Worm (Caenorhabditis elegans) whole organism, L4 larva: ENCODE data around the gene Y5F2A.4.

Experiments
- F26F4.8 ChIP-seq: fragments of 200-800 bp; sonication (Bioruptor generic); conservative IDR thresholded peaks from 2 replicates; pipeline ENCODE4 v1.3.6; 2022; ENCODE audit warnings: missing genetic modification characterization, missing compliant biosample characterization
- F49E8.2 ChIP-seq: sonication (generic microtip); optimal IDR thresholded peaks from 2 replicates; lab custom pipeline; 2016; ENCODE audit warnings: missing compliant biosample characterization, mild to moderate bottlenecking, missing genetic modification characterization, borderline replicate concordance
- T26A8.4 ChIP-seq: fragments of 200-800 bp; sonication (Bioruptor generic); IDR thresholded peaks from 2 replicates; pipeline ENCODE4 v1.3.6; 2022; ENCODE audit warnings: missing genetic modification characterization, missing compliant biosample characterization
- ZK337.2 ChIP-seq: fragments of 200-800 bp; sonication (Bioruptor generic); IDR thresholded peaks from 2 replicates; pipeline ENCODE4 v1.3.6; 2022; ENCODE audit warnings: missing genetic modification reagents, missing genetic modification characterization, missing compliant biosample characterization
- arid-1 ChIP-seq: fragments of 200-800 bp; sonication (Bioruptor generic); conservative IDR thresholded peaks from 2 replicates; pipeline ENCODE4 v1.3.6; 2022; ENCODE audit warnings: missing genetic modification reagents, missing genetic modification characterization, missing compliant biosample characterization
- ceh-44 ChIP-seq: fragments of 200-800 bp; sonication (Bioruptor generic); IDR thresholded peaks from 2 replicates; pipeline ENCODE4 v1.3.6; 2022; ENCODE audit warnings: missing genetic modification reagents, missing genetic modification characterization, missing compliant biosample characterization
- ceh-82 ChIP-seq: sonication (generic microtip); optimal IDR thresholded peaks from 2 replicates; lab custom pipeline; 2017; ENCODE audit warnings: missing biosample characterization, missing genetic modification characterization
- ces-1 ChIP-seq: fragments of 150-350 bp; sonication (generic microtip); optimal IDR thresholded peaks from 4 replicates; lab custom pipeline; 2014; ENCODE audit warnings: missing biosample characterization, missing genetic modification reagents, missing genetic modification characterization
- ctbp-1 ChIP-seq: fragments of 200-800 bp; sonication (Bioruptor generic); IDR thresholded peaks from 2 replicates; pipeline ENCODE4 v1.3.6; 2022; ENCODE audit warnings: missing genetic modification reagents, missing genetic modification characterization, missing compliant biosample characterization
- daf-16 ChIP-seq, 3 experiments: sonication (generic microtip); optimal IDR thresholded peaks; 2 replicates each; lab custom pipeline; 2016 to 2017; ENCODE audit warnings: missing genetic modification characterization in 3 of 3, missing genetic modification reagents in 3 of 3, mild to moderate bottlenecking in 2 of 3, missing compliant biosample characterization in 2 of 3, missing biosample characterization in 1 of 3, moderate library complexity in 1 of 3
- duxl-1 ChIP-seq: sonication (generic microtip); optimal IDR thresholded peaks from 2 replicates; lab custom pipeline; 2016; ENCODE audit warnings: mild to moderate bottlenecking, missing genetic modification characterization, moderate library complexity, missing compliant biosample characterization; ENCODE audit not compliant: poor library complexity
- dve-1 ChIP-seq: sonication (generic microtip); optimal IDR thresholded peaks from 2 replicates; lab custom pipeline; 2017; ENCODE audit warnings: antibody characterized with exemption, mild to moderate bottlenecking, missing genetic modification characterization, missing compliant biosample characterization; ENCODE audit not compliant: insufficient read depth
- egl-27 ChIP-seq: sonication (generic microtip); optimal IDR thresholded peaks from 3 replicates; lab custom pipeline; 2017; ENCODE audit warnings: missing biosample characterization, missing genetic modification reagents, missing genetic modification characterization
- fkh-10 ChIP-seq: fragments of 150-350 bp; optimal IDR thresholded peaks from 2 replicates; lab custom pipeline; 2014; ENCODE audit warnings: missing biosample characterization, missing genetic modification reagents, missing genetic modification characterization
- fos-1 ChIP-seq: fragments of 150-350 bp; optimal IDR thresholded peaks from 2 replicates; lab custom pipeline; 2014; ENCODE audit warnings: missing biosample characterization, missing genetic modification characterization
- hlh-30 ChIP-seq: sonication (generic microtip); optimal IDR thresholded peaks from 2 replicates; lab custom pipeline; 2017; ENCODE audit warnings: antibody characterized with exemption, mild to moderate bottlenecking, missing genetic modification characterization, missing compliant biosample characterization; ENCODE audit not compliant: insufficient read depth
- lim-7 ChIP-seq: fragments of 200-800 bp; sonication (Bioruptor generic); IDR thresholded peaks from 2 replicates; pipeline ENCODE4 v1.3.6; 2022; ENCODE audit warnings: missing genetic modification characterization, missing compliant biosample characterization
- lin-15B ChIP-seq: fragments of 150-350 bp; sonication (generic microtip); optimal IDR thresholded peaks from 3 replicates; lab custom pipeline; 2014; ENCODE audit warnings: missing biosample characterization, missing genetic modification characterization
- lin-29 ChIP-seq: fragments of 200-800 bp; sonication (Bioruptor generic); IDR thresholded peaks from 2 replicates; pipeline ENCODE4 v1.3.6; 2022; ENCODE audit warnings: missing genetic modification reagents, missing genetic modification characterization, missing compliant biosample characterization
- lin-39 ChIP-seq: fragments of 150-350 bp; optimal IDR thresholded peaks from 2 replicates; lab custom pipeline; 2014; ENCODE audit warnings: missing biosample characterization, missing genetic modification reagents, missing genetic modification characterization
- madf-9 ChIP-seq: fragments of 200-800 bp; sonication (Bioruptor generic); conservative IDR thresholded peaks from 2 replicates; pipeline ENCODE4 v1.3.6; 2022; ENCODE audit warnings: missing genetic modification reagents, missing genetic modification characterization, missing compliant biosample characterization
- mdl-1 ChIP-seq, 2 experiments: fragments of 150-350 bp in 1 of 2; sonication (generic microtip) in 1 of 2; optimal IDR thresholded peaks; 2 replicates each; lab custom pipeline; 2014 to 2017; ENCODE audit warnings: missing biosample characterization in 2 of 2, missing genetic modification characterization in 2 of 2
- mep-1 ChIP-seq: fragments of 150-350 bp; sonication (generic microtip); optimal IDR thresholded peaks from 3 replicates; lab custom pipeline; 2014; ENCODE audit warnings: missing biosample characterization, missing genetic modification characterization
- mes-2 ChIP-seq: sonication (generic microtip); optimal IDR thresholded peaks from 2 replicates; lab custom pipeline; 2016; ENCODE audit warnings: missing genotype, mild to moderate bottlenecking, missing genetic modification characterization, missing compliant biosample characterization; ENCODE audit not compliant: poor library complexity, severe bottlenecking
- mxl-3 ChIP-seq: fragments of 200-800 bp; sonication (Bioruptor generic); optimal IDR thresholded peaks from 2 replicates; lab custom pipeline; 2018; ENCODE audit warnings: mild to moderate bottlenecking, missing genetic modification characterization, missing compliant biosample characterization
- nhr-111 ChIP-seq: fragments of 200-800 bp; sonication (Bioruptor generic); optimal IDR thresholded peaks from 2 replicates; lab custom pipeline; 2018; ENCODE audit warnings: mild to moderate bottlenecking, missing genetic modification characterization, missing compliant biosample characterization
- nhr-28 ChIP-seq: fragments of 150-350 bp; optimal IDR thresholded peaks from 2 replicates; lab custom pipeline; 2014; ENCODE audit warnings: missing biosample characterization, missing genetic modification characterization
- nhr-42 ChIP-seq: fragments of 200-800 bp; sonication (Bioruptor generic); IDR thresholded peaks from 2 replicates; pipeline ENCODE4 v1.3.6; 2022; ENCODE audit warnings: missing genetic modification characterization, missing compliant biosample characterization
- nhr-6 ChIP-seq: fragments of 150-350 bp; optimal IDR thresholded peaks from 2 replicates; lab custom pipeline; 2014; ENCODE audit warnings: missing biosample characterization, missing genetic modification characterization
- nhr-77 ChIP-seq: fragments of 150-350 bp; optimal IDR thresholded peaks from 2 replicates; lab custom pipeline; 2014; ENCODE audit warnings: missing biosample characterization, missing genetic modification characterization
- php-3 ChIP-seq: fragments of 200-800 bp; sonication (Bioruptor generic); IDR thresholded peaks from 2 replicates; pipeline ENCODE4 v1.3.6; 2022; ENCODE audit warnings: missing genetic modification reagents, missing genetic modification characterization, missing compliant biosample characterization
- rbr-2 ChIP-seq: sonication (generic microtip); optimal IDR thresholded peaks from 2 replicates; lab custom pipeline; 2016; ENCODE audit warnings: missing genotype, missing genetic modification characterization, missing compliant biosample characterization
- saeg-2 ChIP-seq: fragments of 200-800 bp; sonication (Bioruptor generic); IDR thresholded peaks from 2 replicates; pipeline ENCODE4 v1.3.6; 2022; ENCODE audit warnings: missing genetic modification reagents, missing genetic modification characterization, missing compliant biosample characterization
- sdz-12 ChIP-seq: fragments of 200-800 bp; sonication (Bioruptor generic); optimal IDR thresholded peaks from 2 replicates; lab custom pipeline; 2018; ENCODE audit warnings: mild to moderate bottlenecking, missing genetic modification characterization, missing compliant biosample characterization
- tra-1 ChIP-seq: fragments of 200-800 bp; sonication (Bioruptor generic); IDR thresholded peaks from 2 replicates; pipeline ENCODE4 v1.3.6; 2022; ENCODE audit warnings: missing genetic modification reagents, missing genetic modification characterization, missing compliant biosample characterization
- unc-39 ChIP-seq: sonication (generic microtip); optimal IDR thresholded peaks from 2 replicates; lab custom pipeline; 2017; ENCODE audit warnings: missing biosample characterization, missing genetic modification characterization
- unc-62 ChIP-seq, 3 experiments: fragments of 150-350 bp in 1 of 3; sonication (generic microtip); optimal IDR thresholded peaks in 2 of 3; peaks in 1 of 3; 1 replicate in 1 of 3; 2 replicates in 2 of 3; lab custom pipeline; 2014 to 2017; ENCODE audit warnings: missing biosample characterization in 3 of 3, missing genetic modification characterization in 3 of 3, missing genetic modification reagents in 3 of 3, missing genotype in 1 of 3
- ztf-11 ChIP-seq: fragments of 150-350 bp; optimal IDR thresholded peaks from 2 replicates; lab custom pipeline; 2014; ENCODE audit warnings: missing biosample characterization, missing genetic modification characterization

Gene Y5F2A.4

ce11 chrIV:11125200-11125599 lies 46.8 kb upstream of the Y5F2A.4 start (continued):
- TF ChIP-seq ZK337.2 (GFP tag; lab: Robert Waterston, UW), result no peak
- TF ChIP-seq nhr-77 (tag; lab: Kevin White, UChicago), result no peak
- TF ChIP-seq saeg-2 (GFP tag; lab: Robert Waterston, UW), result no peak
- TF ChIP-seq mep-1 (tag; lab: Kevin White, UChicago), result peak; percentile 46
- TF ChIP-seq madf-9 (GFP tag; lab: Robert Waterston, UW), result no peak
- no peak for TF ChIP-seq unc-39 (tag; lab: Kevin White, UChicago)
- TF ChIP-seq lin-39 (tag; lab: Kevin White, UChicago), result no peak
- no peak for TF ChIP-seq lim-7
- no peak for TF ChIP-seq mdl-1 (tag; optimal IDR thresholded peaks at IDR 0.05; lab: Kevin White, UChicago)
- TF ChIP-seq hlh-30 (tag; lab: Kevin White, UChicago), result no peak
- no peak for TF ChIP-seq nhr-6 (tag; lab: Kevin White, UChicago)
- TF ChIP-seq daf-16 (GFP tag; optimal IDR thresholded peaks at IDR 0.05; lab: Kevin White, UChicago), result no peak
- peak; percentile 16 for TF ChIP-seq daf-16 (tag; optimal IDR thresholded peaks at IDR 0.05; lab: Kevin White, UChicago)
- TF ChIP-seq rbr-2 (tag; lab: Kevin White, UChicago), result peak; percentile 12
- no peak for TF ChIP-seq lin-29 (GFP tag; lab: Robert Waterston, UW)
- TF ChIP-seq lin-15B (tag; lab: Kevin White, UChicago), result no peak
- no peak for TF ChIP-seq ztf-11 (tag; lab: Kevin White, UChicago)
- no peak for TF ChIP-seq unc-62 (GFP tag; optimal IDR thresholded peaks at IDR 0.05 in 1 of 2; lab: Kevin White, UChicago)
- no peak for TF ChIP-seq unc-62 (tag; optimal IDR thresholded peaks at IDR 0.05; lab: Kevin White, UChicago)
- TF ChIP-seq mxl-3 (GFP tag; lab: Kevin White, UChicago), result peak; percentile 32
- no peak for TF ChIP-seq duxl-1
- TF ChIP-seq arid-1 (GFP tag; lab: Robert Waterston, UW), result no peak
- TF ChIP-seq ceh-82 (tag; lab: Kevin White, UChicago), result no peak
- no peak for TF ChIP-seq nhr-111 (GFP tag; lab: Kevin White, UChicago)
- TF ChIP-seq tra-1 (GFP tag; lab: Robert Waterston, UW), result no peak
- no peak for TF ChIP-seq ceh-44
- TF ChIP-seq fkh-10 (GFP tag; lab: Kevin White, UChicago), result no peak
- TF ChIP-seq mes-2 (tag; lab: Kevin White, UChicago), result peak; percentile 66
- no peak for TF ChIP-seq php-3 (GFP tag; lab: Robert Waterston, UW)
- TF ChIP-seq dve-1, result no peak
- TF ChIP-seq sdz-12 (GFP tag; lab: Kevin White, UChicago), result no peak
- TF ChIP-seq F26F4.8 (GFP tag; lab: Robert Waterston, UW), result no peak
- TF ChIP-seq nhr-42 (GFP tag; lab: Robert Waterston, UW), result no peak
- no peak for TF ChIP-seq fos-1 (tag; lab: Kevin White, UChicago)
- no peak for TF ChIP-seq ces-1 (GFP tag; lab: Kevin White, UChicago)

ce11 chrIV:11124674-11125073 lies 46.3 kb upstream of the Y5F2A.4 start, which contains the start of gene spo-11:
Gene spo-11 (minus strand): TSS chrIV:11124862.
- TF ChIP-seq T26A8.4 (GFP tag; lab: Robert Waterston, UW) (no peak), egl-27 (tag; lab: Kevin White, UChicago) (no peak), F49E8.2 (tag; lab: Kevin White, UChicago) (peak; percentile 3)
- TF ChIP-seq, all 104 proteins: peak for 1

ce11 chrIV:11119972-11120562 lies 41.7 kb upstream of the Y5F2A.4 start:
- TF ChIP-seq nhr-28 (tag; lab: Kevin White, UChicago), result peak; percentile 17
- no peak for TF ChIP-seq F49E8.2 (tag; lab: Kevin White, UChicago)
- no peak for TF ChIP-seq ctbp-1 (GFP tag; lab: Robert Waterston, UW)
